Worm (Caenorhabditis elegans): Measurements from ENCODE around the gene wdr-5.2.

wdr-5.2 gene

DNA sequence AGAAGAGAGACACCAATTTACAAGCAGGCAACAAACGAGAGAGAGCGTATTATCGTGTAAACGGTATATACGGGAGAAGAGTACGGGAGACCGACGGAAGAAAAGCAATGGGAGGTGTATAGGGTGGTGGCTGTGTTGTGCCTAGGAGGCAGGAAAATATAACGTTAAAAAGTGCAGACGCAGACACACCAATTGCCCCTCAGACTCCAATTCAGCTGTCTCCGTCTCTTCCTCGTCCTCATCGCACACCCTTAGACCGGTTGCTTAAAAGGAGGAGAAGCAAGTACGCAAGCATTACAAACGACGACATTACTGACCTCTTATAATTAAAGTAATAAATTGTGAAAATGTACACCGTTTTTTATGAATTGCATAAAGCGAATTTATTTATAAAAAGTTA, 37.5 kb upstream of the wdr-5.2 start (continued):
- no peak for TF ChIP-seq hlh-26 (GFP tag; conservative IDR thresholded peaks at IDR 0.05)
- TF ChIP-seq nfya-1 (tag; optimal IDR thresholded peaks at IDR 0.05; ENCODE audit: borderline replicate concordance, insufficient read depth) = no peak
- no peak for TF ChIP-seq egl-18 (GFP tag; IDR thresholded peaks at IDR 0.05)
- TF ChIP-seq lin-54 (GFP tag; optimal IDR thresholded peaks at IDR 0.05) = no peak
- TF ChIP-seq snpc-1.3 (tag; optimal IDR thresholded peaks at IDR 0.05; ENCODE audit: insufficient read depth) = no peak
- TF ChIP-seq madf-6 (GFP tag; IDR thresholded peaks at IDR 0.05) = no peak
- TF ChIP-seq egrh-3 (GFP tag; IDR thresholded peaks at IDR 0.05) = no peak
- TF ChIP-seq chd-7 (tag; optimal IDR thresholded peaks at IDR 0.05) = no peak
- TF ChIP-seq B0336.3 (GFP tag; IDR thresholded peaks at IDR 0.05) = no peak
- TF ChIP-seq bed-1 (GFP tag; IDR thresholded peaks at IDR 0.05) = no peak
- no peak for TF ChIP-seq Y53F4B.3 (GFP tag; IDR thresholded peaks at IDR 0.05)
- TF ChIP-seq pha-4 (tag; optimal IDR thresholded peaks at IDR 0.05) = no peak
- no peak for TF ChIP-seq ceh-91 (GFP tag; IDR thresholded peaks at IDR 0.05)
- no peak for TF ChIP-seq dpff-1 (tag; optimal IDR thresholded peaks at IDR 0.05)
- no peak for TF ChIP-seq nfyb-1 (GFP tag; IDR thresholded peaks at IDR 0.05)
- no peak for TF ChIP-seq ztf-28 (GFP tag; IDR thresholded peaks at IDR 0.05)
- no peak for TF ChIP-seq C06A6.2 (GFP tag; conservative IDR thresholded peaks at IDR 0.05)
- TF ChIP-seq unc-130 (GFP tag; optimal IDR thresholded peaks at IDR 0.05) = no peak
- no peak for TF ChIP-seq D2030.7 (GFP tag; IDR thresholded peaks at IDR 0.05)
- no peak for TF ChIP-seq B0261.1 (tag; optimal IDR thresholded peaks at IDR 0.05)
- no peak for TF ChIP-seq aptf-3 (GFP tag; IDR thresholded peaks at IDR 0.05)
- no peak for TF ChIP-seq ceh-79 (tag; optimal IDR thresholded peaks at IDR 0.05)
- TF ChIP-seq bed-2 (GFP tag; IDR thresholded peaks at IDR 0.05) = no peak
- TF ChIP-seq Y95B8A.8 (GFP tag; IDR thresholded peaks at IDR 0.05) = no peak
- peak; percentile 70 for TF ChIP-seq nhr-80 (tag; optimal IDR thresholded peaks at IDR 0.05)
- no peak for TF ChIP-seq athp-1 (tag; optimal IDR thresholded peaks at IDR 0.05)
- TF ChIP-seq aptf-2 (GFP tag; conservative IDR thresholded peaks at IDR 0.05) = no peak
- TF ChIP-seq mes-4 (tag; optimal IDR thresholded peaks at IDR 0.05) = no peak
- TF ChIP-seq B0035.1 (tag; optimal IDR thresholded peaks at IDR 0.05) = no peak
- no peak for TF ChIP-seq mxl-1 (tag; optimal IDR thresholded peaks at IDR 0.05)
- no peak for TF ChIP-seq zim-3 (tag; optimal IDR thresholded peaks at IDR 0.05)
- TF ChIP-seq T07F8.4 (tag; optimal IDR thresholded peaks at IDR 0.05) = no peak

ce11 chrX:14313627-14314026, 36.3 kb upstream of the wdr-5.2 start, which contains the start of gene prx-1:
Gene prx-1, plus strand, starts transcription at chrX:14313927.
- TF ChIP-seq B0336.3 (GFP tag; IDR thresholded peaks at IDR 0.05) (no peak), nhr-80 (tag; optimal IDR thresholded peaks at IDR 0.05) (peak; percentile 27), him-1 (tag; optimal IDR thresholded peaks at IDR 0.05) (no peak), F55B11.4 (tag; optimal IDR thresholded peaks at IDR 0.05; ENCODE audit: borderline replicate concordance, insufficient read depth) (no peak)

ce11 chrX:14316132-14316531, 33.8 kb upstream of the wdr-5.2 start:
- TF ChIP-seq F57A8.1 (GFP tag; optimal IDR thresholded peaks at IDR 0.05) (no peak), sea-2 (GFP tag; IDR thresholded peaks at IDR 0.05) (no peak), cebp-1 (GFP tag; IDR thresholded peaks at IDR 0.05) (no peak), cebp-1 (tag; optimal IDR thresholded peaks at IDR 0.05) (no peak), ZK185.1 (tag; optimal IDR thresholded peaks at IDR 0.05; ENCODE audit: poor library complexity, severe bottlenecking) (no peak), rpc-1 (optimal IDR thresholded peaks at IDR 0.05) (no peak), rpc-1 (tag; optimal IDR thresholded peaks at IDR 0.05) (no peak), C17E4.6 (GFP tag; IDR thresholded peaks at IDR 0.05) (no peak), atf-7 (tag; optimal IDR thresholded peaks at IDR 0.05) (no peak), xnd-1 (tag; optimal IDR thresholded peaks at IDR 0.05) (no peak), F37B4.10 (GFP tag; IDR thresholded peaks at IDR 0.05) (no peak), fkh-3 (tag; optimal IDR thresholded peaks at IDR 0.05) (no peak), C06A6.2 (GFP tag; conservative IDR thresholded peaks at IDR 0.05) (no peak), ceh-27 (GFP tag; optimal IDR thresholded peaks at IDR 0.05) (no peak), zim-3 (tag; optimal IDR thresholded peaks at IDR 0.05) (no peak), hsf-1 (GFP tag; IDR thresholded peaks at IDR 0.05) (no peak), madf-3 (GFP tag; IDR thresholded peaks at IDR 0.05) (no peak), F23B12.7 (tag; optimal IDR thresholded peaks at IDR 0.05; ENCODE audit: insufficient read depth) (no peak)
